Fruit fly (Drosophila melanogaster) whole organism, embryonic: Measurements from ENCODE around the gene fd96Ca.
A peak's percentile ranks its signal among the peaks of the same experiment; 100 is the strongest.

Experiments
- Atf-2 ChIP-seq: fragments of 200-800 bp; sonication (Bioruptor generic); optimal IDR thresholded peaks from 2 replicates; lab custom pipeline; 2016; ENCODE audit warnings: missing biosample characterization, missing genetic modification characterization
- Atf3 ChIP-seq: fragments of 200-800 bp; sonication (Bioruptor generic); optimal IDR thresholded peaks from 3 replicates; lab custom pipeline; 2016; ENCODE audit warnings: missing biosample characterization, missing genetic modification characterization
- Bdp1 ChIP-seq: fragments of 200-800 bp; sonication (Bioruptor generic); optimal IDR thresholded peaks from 3 replicates; lab custom pipeline; 2016; ENCODE audit warnings: missing biosample characterization, missing genetic modification characterization
- CG1024 ChIP-seq: fragments of 200-800 bp; sonication (Bioruptor generic); IDR thresholded peaks from 2 replicates; pipeline ENCODE4 v1.3.6; 2022; ENCODE audit warnings: missing biosample characterization, missing genetic modification characterization
- CG10267 ChIP-seq: fragments of 200-800 bp; sonication (Bioruptor generic); optimal IDR thresholded peaks from 2 replicates; lab custom pipeline; 2018; ENCODE audit warnings: missing biosample characterization, mild to moderate bottlenecking, missing genetic modification characterization, moderate library complexity
- CG10462 ChIP-seq: fragments of 200-800 bp; sonication (Bioruptor generic); optimal IDR thresholded peaks from 2 replicates; lab custom pipeline; 2016; ENCODE audit warnings: missing biosample characterization, missing genetic modification characterization
- CG10543 ChIP-seq: fragments of 200-800 bp; sonication (Bioruptor generic); optimal IDR thresholded peaks from 3 replicates; lab custom pipeline; 2017; ENCODE audit warnings: missing biosample characterization, mild to moderate bottlenecking, missing genetic modification characterization, moderate library complexity
- CG10959 ChIP-seq: fragments of 200-800 bp; sonication (Bioruptor generic); IDR thresholded peaks from 2 replicates; pipeline ENCODE4 v1.3.6; 2022; ENCODE audit warnings: missing biosample characterization, missing genetic modification characterization
- CG11085 ChIP-seq: fragments of 200-800 bp; sonication (Bioruptor generic); IDR thresholded peaks from 2 replicates; pipeline ENCODE4 v1.3.6; 2022; ENCODE audit warnings: missing biosample characterization, missing genetic modification characterization
- CG11398 ChIP-seq: fragments of 200-800 bp; sonication (Bioruptor generic); optimal IDR thresholded peaks from 2 replicates; lab custom pipeline; 2016; ENCODE audit warnings: missing biosample characterization, missing genetic modification characterization
- CG11456 ChIP-seq: fragments of 200-800 bp; sonication (Bioruptor generic); IDR thresholded peaks from 3 replicates; pipeline ENCODE4 v1.3.6; 2022; ENCODE audit warnings: missing biosample characterization, missing genetic modification characterization
- CG13624 ChIP-seq: fragments of 200-800 bp; sonication (Bioruptor generic); optimal IDR thresholded peaks from 2 replicates; lab custom pipeline; 2016; ENCODE audit warnings: missing biosample characterization, missing genetic modification characterization
- CG17829 ChIP-seq: fragments of 200-800 bp; optimal IDR thresholded peaks from 2 replicates; lab custom pipeline; 2019; ENCODE audit warnings: missing biosample characterization, mild to moderate bottlenecking, missing genetic modification characterization, moderate library complexity
- CG2116 ChIP-seq: fragments of 200-800 bp; sonication (Bioruptor generic); optimal IDR thresholded peaks from 3 replicates; lab custom pipeline; 2018; ENCODE audit warnings: missing biosample characterization, mild to moderate bottlenecking, missing genetic modification characterization
- CG30403 ChIP-seq: fragments of 200-800 bp; sonication (Bioruptor generic); optimal IDR thresholded peaks from 3 replicates; lab custom pipeline; 2016; ENCODE audit warnings: missing biosample characterization, missing genetic modification characterization
- CG32767 ChIP-seq: fragments of 200-800 bp; sonication (Bioruptor generic); IDR thresholded peaks from 2 replicates; pipeline ENCODE4 v1.3.6; 2022; ENCODE audit warnings: missing biosample characterization, missing genetic modification characterization
- CG32772 ChIP-seq: fragments of 200-800 bp; sonication (Bioruptor generic); IDR thresholded peaks from 2 replicates; pipeline ENCODE4 v1.3.6; 2022; ENCODE audit warnings: missing biosample characterization, missing genetic modification characterization
- CG4328 ChIP-seq: fragments of 200-800 bp; sonication (Bioruptor generic); optimal IDR thresholded peaks from 3 replicates; lab custom pipeline; 2017; ENCODE audit warnings: missing biosample characterization, missing genetic modification reagents, missing genetic modification characterization
- CG6272 ChIP-seq: fragments of 200-800 bp; sonication (Bioruptor generic); IDR thresholded peaks from 2 replicates; pipeline ENCODE4 v1.3.6; 2022; ENCODE audit warnings: missing biosample characterization, missing genetic modification characterization
- CG6854 ChIP-seq: fragments of 200-800 bp; sonication (Bioruptor generic); optimal IDR thresholded peaks from 3 replicates; lab custom pipeline; 2017; ENCODE audit warnings: missing biosample characterization, mild to moderate bottlenecking, missing genetic modification characterization
- CG7745 ChIP-seq: fragments of 200-800 bp; sonication (Bioruptor generic); optimal IDR thresholded peaks from 2 replicates; lab custom pipeline; 2018; ENCODE audit warnings: missing biosample characterization, mild to moderate bottlenecking, missing genetic modification characterization, moderate library complexity
- CG8478 ChIP-seq: fragments of >200 bp; optimal IDR thresholded peaks from 2 replicates; lab custom pipeline; 2018
- CG9215 ChIP-seq: fragments of 200-800 bp; sonication (Bioruptor generic); IDR thresholded peaks from 2 replicates; pipeline ENCODE4 v1.3.6; 2022; ENCODE audit warnings: missing biosample characterization, missing genetic modification characterization
- CG9609 ChIP-seq: fragments of 200-800 bp; sonication (Bioruptor generic); optimal IDR thresholded peaks from 3 replicates; lab custom pipeline; 2016; ENCODE audit warnings: missing biosample characterization, missing genetic modification characterization
- CG9817 ChIP-seq: fragments of 200-800 bp; sonication (Bioruptor generic); optimal IDR thresholded peaks from 2 replicates; lab custom pipeline; 2018; ENCODE audit warnings: missing biosample characterization, mild to moderate bottlenecking, missing genetic modification characterization, moderate library complexity
- Dbx ChIP-seq: fragments of 200-800 bp; sonication (Bioruptor generic); IDR thresholded peaks from 3 replicates; pipeline ENCODE4 v1.3.6; 2022; ENCODE audit warnings: missing biosample characterization, missing genetic modification characterization
- Dref ChIP-seq: fragments of 200-800 bp; sonication (Bioruptor generic); IDR thresholded peaks from 2 replicates; pipeline ENCODE4 v1.3.6; 2022; ENCODE audit warnings: missing biosample characterization, missing genetic modification characterization
- Eip74EF ChIP-seq, 2 experiments: fragments of 200-800 bp in 1 of 2; fragments of >200 bp in 1 of 2; sonication (Bioruptor generic) in 1 of 2; optimal IDR thresholded peaks; 2 replicates each; lab custom pipeline; 2017 to 2019; ENCODE audit warnings: missing biosample characterization in 2 of 2, missing genetic modification characterization in 2 of 2, mild to moderate bottlenecking in 1 of 2, moderate library complexity in 1 of 2
- HmgZ ChIP-seq: fragments of 200-800 bp; sonication (Bioruptor generic); optimal IDR thresholded peaks from 2 replicates; lab custom pipeline; 2018; ENCODE audit warnings: missing biosample characterization, mild to moderate bottlenecking, missing genetic modification characterization
- Hsf ChIP-seq: fragments of 200-800 bp; sonication (Bioruptor generic); optimal IDR thresholded peaks from 3 replicates; lab custom pipeline; 2016; ENCODE audit warnings: missing biosample characterization, missing genetic modification characterization
- Lhr ChIP-seq: fragments of 200-800 bp; sonication (Bioruptor generic); optimal IDR thresholded peaks from 3 replicates; lab custom pipeline; 2017; ENCODE audit warnings: mild to moderate bottlenecking, missing biosample characterization, missing genetic modification reagents, missing genetic modification characterization
- Sry-δ ChIP-seq: fragments of 200-800 bp; sonication (Bioruptor generic); optimal IDR thresholded peaks from 2 replicates; lab custom pipeline; 2016; ENCODE audit warnings: missing biosample characterization, missing genetic modification characterization
- Xrp1 ChIP-seq: fragments of 200-800 bp; sonication (Bioruptor generic); IDR thresholded peaks from 2 replicates; pipeline ENCODE4 v1.3.6; 2022; ENCODE audit warnings: missing biosample characterization, missing genetic modification characterization
- YL-1 ChIP-seq: fragments of 200-800 bp; sonication (Bioruptor generic); optimal IDR thresholded peaks from 3 replicates; lab custom pipeline; 2017; ENCODE audit warnings: missing biosample characterization, mild to moderate bottlenecking, missing genetic modification characterization
- abd-A ChIP-seq: fragments of 200-800 bp; sonication (Bioruptor generic); optimal IDR thresholded peaks from 3 replicates; lab custom pipeline; 2019; ENCODE audit warnings: missing biosample characterization, mild to moderate bottlenecking, missing genetic modification characterization, moderate library complexity
- bowl ChIP-seq: fragments of 200-800 bp; sonication (Bioruptor generic); IDR thresholded peaks from 2 replicates; pipeline ENCODE4 v1.3.6; 2022; ENCODE audit warnings: missing biosample characterization, missing genetic modification characterization
- chinmo ChIP-seq: fragments of 200-800 bp; sonication (Bioruptor generic); IDR thresholded peaks from 4 replicates; pipeline ENCODE4 v1.3.6; 2022; ENCODE audit warnings: missing biosample characterization, missing genetic modification characterization; ENCODE audit not compliant: partially characterized antibody
- crp ChIP-seq, 2 experiments: fragments of 200-800 bp; sonication (Bioruptor generic); optimal IDR thresholded peaks; 2 replicates in 1 of 2; 3 replicates in 1 of 2; lab custom pipeline; 2017; ENCODE audit warnings: missing biosample characterization in 2 of 2, missing genetic modification characterization in 2 of 2, mild to moderate bottlenecking in 1 of 2, moderate library complexity in 1 of 2
- danr ChIP-seq: fragments of 200-800 bp; sonication (Bioruptor generic); IDR thresholded peaks from 2 replicates; pipeline ENCODE4 v1.3.6; 2022; ENCODE audit warnings: missing biosample characterization, missing genetic modification characterization
- ems ChIP-seq: fragments of 200-800 bp; sonication (Bioruptor generic); optimal IDR thresholded peaks from 3 replicates; lab custom pipeline; 2016; ENCODE audit warnings: missing biosample characterization, missing genetic modification characterization
- ftz-f1 ChIP-seq: fragments of 200-800 bp; sonication (Bioruptor generic); optimal IDR thresholded peaks from 2 replicates; lab custom pipeline; 2016; ENCODE audit warnings: missing biosample characterization, missing genetic modification characterization
- grau ChIP-seq: fragments of 200-800 bp; optimal IDR thresholded peaks from 3 replicates; lab custom pipeline; 2019; ENCODE audit warnings: missing biosample characterization, mild to moderate bottlenecking, missing genetic modification characterization, moderate library complexity
- gro ChIP-seq: fragments of 200-800 bp; sonication (Bioruptor generic); optimal IDR thresholded peaks from 2 replicates; lab custom pipeline; 2016; ENCODE audit warnings: missing biosample characterization, missing genetic modification characterization
- gsb ChIP-seq: fragments of 200-800 bp; sonication (Bioruptor generic); IDR thresholded peaks from 2 replicates; pipeline ENCODE4 v1.3.6; 2022; ENCODE audit warnings: missing biosample characterization, missing genetic modification characterization
- gsb-n ChIP-seq: fragments of 200-800 bp; sonication (Bioruptor generic); optimal IDR thresholded peaks from 3 replicates; lab custom pipeline; 2018; ENCODE audit warnings: missing biosample characterization, mild to moderate bottlenecking, missing genetic modification characterization
- kay ChIP-seq: fragments of 200-800 bp; sonication (Bioruptor generic); optimal IDR thresholded peaks from 2 replicates; lab custom pipeline; 2016; ENCODE audit warnings: missing biosample characterization, missing genetic modification characterization
- lilli ChIP-seq: fragments of 200-800 bp; sonication (Bioruptor generic); optimal IDR thresholded peaks from 3 replicates; lab custom pipeline; 2016; ENCODE audit warnings: missing biosample characterization, missing genetic modification characterization
- nerfin-2 ChIP-seq: fragments of 200-800 bp; sonication (Bioruptor generic); IDR thresholded peaks from 2 replicates; pipeline ENCODE4 v1.3.6; 2022; ENCODE audit warnings: missing biosample characterization, missing genetic modification characterization; ENCODE audit not compliant: partially characterized antibody
- p53 ChIP-seq: fragments of 200-800 bp; sonication (Bioruptor generic); optimal IDR thresholded peaks from 2 replicates; lab custom pipeline; 2016; ENCODE audit warnings: missing biosample characterization, missing genetic modification characterization
- ro ChIP-seq: fragments of 200-800 bp; sonication (Bioruptor generic); IDR thresholded peaks from 2 replicates; pipeline ENCODE4 v1.3.6; 2022; ENCODE audit warnings: missing biosample characterization, missing genetic modification characterization
- sens-2 ChIP-seq: fragments of 200-800 bp; sonication (Bioruptor generic); IDR thresholded peaks from 2 replicates; pipeline ENCODE4 v1.3.6; 2022; ENCODE audit warnings: missing biosample characterization, missing genetic modification characterization
- tin ChIP-seq: fragments of 200-800 bp; sonication (Bioruptor generic); optimal IDR thresholded peaks from 3 replicates; lab custom pipeline; 2016; ENCODE audit warnings: missing biosample characterization, missing genetic modification characterization
- zen2 ChIP-seq: fragments of 200-800 bp; sonication (Bioruptor generic); IDR thresholded peaks from 3 replicates; pipeline ENCODE4 v1.3.6; 2022; ENCODE audit warnings: missing biosample characterization, missing genetic modification characterization; ENCODE audit not compliant: partially characterized antibody

fd96Ca gene

DNA sequence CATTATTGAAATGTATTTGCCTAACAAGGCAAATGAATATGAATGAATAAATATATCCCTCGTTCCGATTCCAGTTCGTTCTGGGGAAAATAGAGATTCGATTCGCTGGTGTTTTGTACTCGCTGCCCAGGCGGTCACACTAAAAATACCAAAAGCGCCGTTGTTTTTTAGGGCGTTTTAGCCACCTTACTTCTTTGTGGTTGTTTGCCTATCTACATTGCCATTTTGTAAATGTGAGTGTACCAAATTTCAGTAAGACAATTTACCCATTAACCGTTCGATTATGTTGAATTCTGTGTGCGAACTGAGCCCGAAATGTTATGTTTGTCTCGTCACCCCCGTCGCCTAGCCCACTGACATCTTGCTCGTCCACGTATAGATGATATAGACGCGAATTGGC lies 15.0 kb downstream of the fd96Ca start, which contains the start of the genes CG33095 and CG33096 (continued):
- TF ChIP-seq CG10543 (GFP tag; lab: Kevin White, UChicago): no peak
- no peak for TF ChIP-seq CG11085
- no peak for TF ChIP-seq CG1024
- no peak for TF ChIP-seq Bdp1
- no peak for TF ChIP-seq CG11456
- no peak for TF ChIP-seq CG6854
- no peak for TF ChIP-seq bowl (GFP tag; lab: Robert Waterston, UW)
- no peak for TF ChIP-seq crp (GFP tag; optimal IDR thresholded peaks at IDR 0.05; lab: Kevin White, UChicago)
- no peak for TF ChIP-seq ro (GFP tag; lab: Robert Waterston, UW)
- TF ChIP-seq CG10462: no peak
- no peak for TF ChIP-seq Dref (GFP tag; lab: Robert Waterston, UW)
- no peak for TF ChIP-seq zen2 (GFP tag; lab: Robert Waterston, UW)
- no peak for TF ChIP-seq CG7745
- TF ChIP-seq CG9215 (GFP tag; lab: Robert Waterston, UW): no peak
- no peak for TF ChIP-seq Atf-2
- TF ChIP-seq CG6272 (GFP tag; lab: Robert Waterston, UW): no peak
- no peak for TF ChIP-seq tin (GFP tag; lab: Kevin White, UChicago)
- no peak for TF ChIP-seq CG17829
- no peak for TF ChIP-seq nerfin-2
- peak; percentile 52 for TF ChIP-seq Lhr (GFP tag; lab: Kevin White, UChicago)
- no peak for TF ChIP-seq CG9609 (GFP tag; lab: Kevin White, UChicago)
- peak; percentile 38 for TF ChIP-seq Sry-δ
- no peak for TF ChIP-seq Hsf (GFP tag; lab: Kevin White, UChicago)
- TF ChIP-seq kay (GFP tag; lab: Kevin White, UChicago): no peak
- no peak for TF ChIP-seq grau (tag; lab: Kevin White, UChicago)
- TF ChIP-seq p53 (GFP tag; lab: Kevin White, UChicago): no peak
- TF ChIP-seq CG32772 (GFP tag; lab: Robert Waterston, UW): no peak
- no peak for TF ChIP-seq Xrp1 (GFP tag; lab: Robert Waterston, UW)
- TF ChIP-seq Atf3 (GFP tag; lab: Kevin White, UChicago): no peak
- TF ChIP-seq CG11398: no peak
- TF ChIP-seq abd-A: no peak
- peak; percentile 68 for TF ChIP-seq HmgZ (tag; lab: Kevin White, UChicago)
- no peak for TF ChIP-seq gro (GFP tag; lab: Kevin White, UChicago)
- no peak for TF ChIP-seq CG8478 (lab: Kevin White, UChicago)
- TF ChIP-seq CG10959 (GFP tag; lab: Robert Waterston, UW): no peak
- no peak for TF ChIP-seq CG4328 (GFP tag; lab: Kevin White, UChicago)
- peak; percentile 83 for TF ChIP-seq gsb-n
- peak; percentile 51 for TF ChIP-seq YL-1 (GFP tag; lab: Kevin White, UChicago)
- no peak for TF ChIP-seq danr (GFP tag; lab: Robert Waterston, UW)
- TF ChIP-seq sens-2 (GFP tag; lab: Robert Waterston, UW): no peak
- no peak for TF ChIP-seq CG13624 (GFP tag; lab: Kevin White, UChicago)
- no peak for TF ChIP-seq Dbx (GFP tag; lab: Robert Waterston, UW)
- no peak for TF ChIP-seq CG32767
- no peak for TF ChIP-seq CG30403 (GFP tag; lab: Kevin White, UChicago)
- 0 out of 4 replicates have a peak, but pooled peaks have one; percentile 38 for TF ChIP-seq chinmo (GFP tag; lab: Robert Waterston, UW)
- no peak for TF ChIP-seq CG10267 (tag; lab: Kevin White, UChicago)
- peak; percentile 8 for TF ChIP-seq CG2116 (GFP tag; lab: Kevin White, UChicago)
- TF ChIP-seq ftz-f1: no peak
- TF ChIP-seq lilli (GFP tag; lab: Kevin White, UChicago): no peak
- TF ChIP-seq CG9817 (tag; lab: Kevin White, UChicago): no peak
- TF ChIP-seq Eip74EF (GFP tag; optimal IDR thresholded peaks at IDR 0.05; lab: Kevin White, UChicago): no peak
- TF ChIP-seq gsb: no peak
- no peak for TF ChIP-seq ems (GFP tag; lab: Kevin White, UChicago)
